Fruit fly (Drosophila melanogaster) whole organism, embryonic: ENCODE results near the gene EloB.

Experiments
- B-H2 ChIP-seq: fragments of 200-800 bp; sonication (Bioruptor generic); optimal IDR thresholded peaks from 2 replicates; lab custom pipeline; 2018; ENCODE audit warnings: missing biosample characterization, mild to moderate bottlenecking, missing genetic modification characterization
- CG11247 ChIP-seq: fragments of 200-800 bp; sonication (Bioruptor generic); IDR thresholded peaks from 2 replicates; pipeline ENCODE4 v1.3.6; 2022; ENCODE audit warnings: missing biosample characterization, missing genetic modification characterization
- CG11456 ChIP-seq: fragments of 200-800 bp; sonication (Bioruptor generic); IDR thresholded peaks from 3 replicates; pipeline ENCODE4 v1.3.6; 2022; ENCODE audit warnings: missing biosample characterization, missing genetic modification characterization
- CG12071 ChIP-seq: fragments of 200-800 bp; sonication (Bioruptor generic); optimal IDR thresholded peaks from 3 replicates; lab custom pipeline; 2018; ENCODE audit warnings: missing biosample characterization, mild to moderate bottlenecking, missing genetic modification characterization
- CG12219 ChIP-seq: fragments of 200-800 bp; sonication (Bioruptor generic); optimal IDR thresholded peaks from 3 replicates; lab custom pipeline; 2018; ENCODE audit warnings: missing biosample characterization, mild to moderate bottlenecking, missing genetic modification characterization
- CG17912 ChIP-seq: fragments of 200-800 bp; sonication (Bioruptor generic); optimal IDR thresholded peaks from 2 replicates; lab custom pipeline; 2018; ENCODE audit warnings: missing biosample characterization, mild to moderate bottlenecking, missing genetic modification characterization
- CG18011 ChIP-seq: fragments of 200-800 bp; sonication (Bioruptor generic); optimal IDR thresholded peaks from 2 replicates; lab custom pipeline; 2017; ENCODE audit warnings: missing biosample characterization, missing genetic modification characterization, mild to moderate bottlenecking, moderate library complexity, missing genotype
- CG2129 ChIP-seq: fragments of 200-800 bp; sonication (Bioruptor generic); IDR thresholded peaks from 2 replicates; pipeline ENCODE4 v1.3.6; 2022; ENCODE audit warnings: missing biosample characterization, missing genetic modification characterization; ENCODE audit not compliant: partially characterized antibody
- CG31388 ChIP-seq: fragments of 200-800 bp; sonication (Bioruptor generic); optimal IDR thresholded peaks from 2 replicates; lab custom pipeline; 2016; ENCODE audit warnings: missing biosample characterization, missing genetic modification characterization
- CG32767 ChIP-seq: fragments of 200-800 bp; sonication (Bioruptor generic); IDR thresholded peaks from 2 replicates; pipeline ENCODE4 v1.3.6; 2022; ENCODE audit warnings: missing biosample characterization, missing genetic modification characterization
- CG6175 ChIP-seq: fragments of 200-800 bp; sonication (Bioruptor generic); IDR thresholded peaks from 3 replicates; pipeline ENCODE4 v1.3.6; 2022; ENCODE audit warnings: missing biosample characterization, missing genetic modification characterization
- CG7987 ChIP-seq: fragments of 200-800 bp; sonication (Bioruptor generic); optimal IDR thresholded peaks from 2 replicates; lab custom pipeline; 2018; ENCODE audit warnings: missing biosample characterization, mild to moderate bottlenecking, missing genetic modification characterization, moderate library complexity
- CG8388 ChIP-seq: fragments of 200-800 bp; sonication (Bioruptor generic); optimal IDR thresholded peaks from 2 replicates; lab custom pipeline; 2019; ENCODE audit warnings: missing biosample characterization, mild to moderate bottlenecking, missing genetic modification characterization, moderate library complexity
- CG9215 ChIP-seq: fragments of 200-800 bp; sonication (Bioruptor generic); IDR thresholded peaks from 2 replicates; pipeline ENCODE4 v1.3.6; 2022; ENCODE audit warnings: missing biosample characterization, missing genetic modification characterization
- CG9727 ChIP-seq: fragments of 200-800 bp; sonication (Bioruptor generic); optimal IDR thresholded peaks from 3 replicates; lab custom pipeline; 2017; ENCODE audit warnings: missing biosample characterization, mild to moderate bottlenecking, missing genetic modification characterization
- CrebB ChIP-seq: fragments of 200-800 bp; sonication (Bioruptor generic); optimal IDR thresholded peaks from 3 replicates; lab custom pipeline; 2018; ENCODE audit warnings: missing biosample characterization, mild to moderate bottlenecking, missing genetic modification characterization
- ERR ChIP-seq: fragments of 200-800 bp; sonication (Bioruptor generic); optimal IDR thresholded peaks from 2 replicates; lab custom pipeline; 2016; ENCODE audit warnings: missing biosample characterization, missing genetic modification characterization
- Hey ChIP-seq: fragments of 200-800 bp; sonication (Bioruptor generic); optimal IDR thresholded peaks from 3 replicates; lab custom pipeline; 2018; ENCODE audit warnings: missing biosample characterization, mild to moderate bottlenecking, missing genetic modification characterization
- MBD-R2 ChIP-seq: fragments of 200-800 bp; sonication (Bioruptor generic); IDR thresholded peaks from 2 replicates; pipeline ENCODE4 v1.3.6; 2022; ENCODE audit warnings: missing biosample characterization, missing genetic modification characterization
- Ravus ChIP-seq: fragments of 200-800 bp; sonication (Bioruptor generic); IDR thresholded peaks from 2 replicates; pipeline ENCODE4 v1.3.6; 2022; ENCODE audit warnings: missing biosample characterization, missing genetic modification characterization
- Scr ChIP-seq: fragments of 200-800 bp; sonication (Bioruptor generic); IDR thresholded peaks from 2 replicates; pipeline ENCODE4 v1.3.6; 2022; ENCODE audit warnings: missing biosample characterization, missing genetic modification characterization; ENCODE audit not compliant: partially characterized antibody
- Sox100B ChIP-seq: fragments of 200-800 bp; sonication (Bioruptor generic); optimal IDR thresholded peaks from 3 replicates; lab custom pipeline; 2018; ENCODE audit warnings: missing biosample characterization, mild to moderate bottlenecking, missing genetic modification characterization
- al ChIP-seq: fragments of 200-800 bp; sonication (Bioruptor generic); IDR thresholded peaks from 2 replicates; pipeline ENCODE4 v1.3.6; 2022; ENCODE audit warnings: missing biosample characterization, missing genetic modification characterization
- amos ChIP-seq: fragments of 200-800 bp; sonication (Bioruptor generic); IDR thresholded peaks from 2 replicates; pipeline ENCODE4 v1.3.6; 2022; ENCODE audit warnings: missing biosample characterization, missing genetic modification characterization; ENCODE audit not compliant: partially characterized antibody
- bbx ChIP-seq: fragments of 200-800 bp; sonication (Bioruptor generic); IDR thresholded peaks from 2 replicates; pipeline ENCODE4 v1.3.6; 2022; ENCODE audit warnings: missing biosample characterization, missing genetic modification characterization; ENCODE audit not compliant: partially characterized antibody
- btn ChIP-seq: fragments of 200-800 bp; sonication (Bioruptor generic); optimal IDR thresholded peaks from 2 replicates; lab custom pipeline; 2016; ENCODE audit warnings: missing biosample characterization, missing genetic modification characterization
- caup ChIP-seq: fragments of 200-800 bp; sonication (Bioruptor generic); optimal IDR thresholded peaks from 3 replicates; lab custom pipeline; 2017; ENCODE audit warnings: missing biosample characterization, mild to moderate bottlenecking, missing genetic modification characterization, moderate library complexity; ENCODE audit not compliant: severe bottlenecking
- chif ChIP-seq, 2 experiments: fragments of 200-800 bp; sonication (Bioruptor generic); optimal IDR thresholded peaks; 3 replicates each; lab custom pipeline; 2016; ENCODE audit warnings: missing biosample characterization in 2 of 2, missing genetic modification characterization in 2 of 2
- ci ChIP-seq: fragments of 200-800 bp; sonication (Bioruptor generic); IDR thresholded peaks from 3 replicates; pipeline ENCODE4 v1.3.6; 2022; ENCODE audit warnings: missing biosample characterization, missing genetic modification characterization
- da ChIP-seq: fragments of 200-800 bp; sonication (Bioruptor generic); optimal IDR thresholded peaks from 2 replicates; lab custom pipeline; 2016; ENCODE audit warnings: missing biosample characterization, missing genetic modification characterization
- exex ChIP-seq: fragments of 200-800 bp; sonication (Bioruptor generic); optimal IDR thresholded peaks from 4 replicates; lab custom pipeline; 2018; ENCODE audit warnings: missing biosample characterization, mild to moderate bottlenecking, missing genetic modification characterization, moderate library complexity
- fd3F ChIP-seq: fragments of 200-800 bp; sonication (Bioruptor generic); optimal IDR thresholded peaks from 2 replicates; lab custom pipeline; 2018; ENCODE audit warnings: missing biosample characterization, mild to moderate bottlenecking, missing genetic modification characterization, moderate library complexity
- ftz-f1 ChIP-seq: fragments of 200-800 bp; sonication (Bioruptor generic); optimal IDR thresholded peaks from 2 replicates; lab custom pipeline; 2016; ENCODE audit warnings: missing biosample characterization, missing genetic modification characterization
- gce ChIP-seq: fragments of 200-800 bp; sonication (Bioruptor generic); IDR thresholded peaks from 3 replicates; pipeline ENCODE4 v1.3.6; 2022; ENCODE audit warnings: missing biosample characterization, missing genetic modification characterization
- grn ChIP-seq: fragments of 200-800 bp; sonication (Bioruptor generic); optimal IDR thresholded peaks from 3 replicates; lab custom pipeline; 2017; ENCODE audit warnings: missing biosample characterization, missing genetic modification characterization
- gsb ChIP-seq: fragments of 200-800 bp; sonication (Bioruptor generic); IDR thresholded peaks from 2 replicates; pipeline ENCODE4 v1.3.6; 2022; ENCODE audit warnings: missing biosample characterization, missing genetic modification characterization
- klu ChIP-seq: fragments of 200-800 bp; sonication (Bioruptor generic); IDR thresholded peaks from 2 replicates; pipeline ENCODE4 v1.3.6; 2022; ENCODE audit warnings: missing biosample characterization, missing genetic modification characterization
- kni ChIP-seq: fragments of 200-800 bp; sonication (Bioruptor generic); optimal IDR thresholded peaks from 3 replicates; lab custom pipeline; 2017; ENCODE audit warnings: mild to moderate bottlenecking, missing biosample characterization, missing genetic modification reagents, missing genetic modification characterization
- nerfin-1 ChIP-seq: fragments of 200-800 bp; sonication (Bioruptor generic); optimal IDR thresholded peaks from 3 replicates; lab custom pipeline; 2019; ENCODE audit warnings: missing biosample characterization, mild to moderate bottlenecking, missing genetic modification characterization, moderate library complexity
- oc ChIP-seq: fragments of 200-800 bp; sonication (Bioruptor generic); optimal IDR thresholded peaks from 2 replicates; lab custom pipeline; 2018; ENCODE audit warnings: missing biosample characterization, mild to moderate bottlenecking, missing genetic modification characterization, moderate library complexity
- odd ChIP-seq: fragments of 200-800 bp; sonication (Bioruptor generic); optimal IDR thresholded peaks from 2 replicates; lab custom pipeline; 2017; ENCODE audit warnings: missing biosample characterization, mild to moderate bottlenecking, missing genetic modification characterization
- pros ChIP-seq: fragments of 200-800 bp; sonication (Bioruptor generic); optimal IDR thresholded peaks from 3 replicates; lab custom pipeline; 2019; ENCODE audit warnings: missing biosample characterization, mild to moderate bottlenecking, missing genetic modification characterization, moderate library complexity
- sc ChIP-seq, 3 experiments: fragments of >200 bp in 2 of 3; fragments of 200-800 bp in 1 of 3; sonication (Bioruptor generic) in 1 of 3; optimal IDR thresholded peaks; 2 replicates in 2 of 3; 3 replicates in 1 of 3; lab custom pipeline; 2017; ENCODE audit warnings: mild to moderate bottlenecking in 1 of 3, missing biosample characterization in 1 of 3, missing genetic modification characterization in 1 of 3, missing genetic modification reagents in 1 of 3
- sd ChIP-seq: fragments of 200-800 bp; sonication (Bioruptor generic); optimal IDR thresholded peaks from 3 replicates; lab custom pipeline; 2018; ENCODE audit warnings: missing biosample characterization, mild to moderate bottlenecking, missing genetic modification characterization, moderate library complexity
- sens-2 ChIP-seq: fragments of 200-800 bp; sonication (Bioruptor generic); IDR thresholded peaks from 2 replicates; pipeline ENCODE4 v1.3.6; 2022; ENCODE audit warnings: missing biosample characterization, missing genetic modification characterization
- sug ChIP-seq: fragments of 200-800 bp; optimal IDR thresholded peaks from 2 replicates; lab custom pipeline; 2019; ENCODE audit warnings: missing biosample characterization, mild to moderate bottlenecking, missing genetic modification characterization, moderate library complexity
- toy ChIP-seq: fragments of 200-800 bp; sonication (Bioruptor generic); IDR thresholded peaks from 2 replicates; pipeline ENCODE4 v1.3.6; 2022; ENCODE audit warnings: missing biosample characterization, missing genetic modification characterization
- unc-4 ChIP-seq: fragments of 200-800 bp; sonication (Bioruptor generic); IDR thresholded peaks from 2 replicates; pipeline ENCODE4 v1.3.6; 2022; ENCODE audit warnings: missing biosample characterization, missing genetic modification characterization; ENCODE audit not compliant: partially characterized antibody
- zfh1 ChIP-seq: fragments of 200-800 bp; sonication (Bioruptor generic); IDR thresholded peaks from 3 replicates; pipeline ENCODE4 v1.3.6; 2022; ENCODE audit warnings: missing biosample characterization, missing genetic modification characterization

EloB gene

dm6 chr3R:20604078-20604477, 24.4 kb upstream of the EloB start (continued):
- TF ChIP-seq CG17912 (GFP tag; lab: Kevin White, UChicago), result no peak
- 0 out of 3 replicates have a peak, but pooled peaks have one; percentile 7 for TF ChIP-seq CG11456
- no peak for TF ChIP-seq sens-2 (GFP tag; lab: Robert Waterston, UW)
- no peak for TF ChIP-seq Sox100B (GFP tag; lab: Kevin White, UChicago)
- no peak for TF ChIP-seq nerfin-1
- no peak for TF ChIP-seq fd3F
- TF ChIP-seq gsb, result 0 out of 2 replicates have a peak, but pooled peaks have one; percentile 15
- peak; percentile 3 for TF ChIP-seq sd (tag; lab: Kevin White, UChicago)
- no peak for TF ChIP-seq oc (tag; lab: Kevin White, UChicago)
- TF ChIP-seq ftz-f1 (GFP tag; lab: Kevin White, UChicago), result peak; percentile 26
- no peak for TF ChIP-seq CG31388 (GFP tag; lab: Kevin White, UChicago)
- peak; percentile 37; the same call in 2 of the 3 replicates for TF ChIP-seq ci
- TF ChIP-seq Ravus (GFP tag; lab: Robert Waterston, UW), result no peak
- peak; percentile 91 for TF ChIP-seq CG6175 (GFP tag; lab: Robert Waterston, UW)

dm6 chr3R:20602599-20602998, 22.9 kb upstream of the EloB start:
- TF ChIP-seq toy (no peak), CG12219 (GFP tag; lab: Kevin White, UChicago) (no peak), B-H2 (GFP tag; lab: Kevin White, UChicago) (no peak), CG8388 (GFP tag; lab: Kevin White, UChicago) (no peak), sug (peak; percentile 24), sc (optimal IDR thresholded peaks at IDR 0.05; lab: Kevin White, UChicago) (no peak), sc (GFP tag; optimal IDR thresholded peaks at IDR 0.05; lab: Kevin White, UChicago) (no peak), ci (no peak), caup (GFP tag; lab: Kevin White, UChicago) (no peak), exex (peak; percentile 92), CG2129 (GFP tag; lab: Robert Waterston, UW) (no peak), Scr (GFP tag; lab: Robert Waterston, UW) (no peak), amos (no peak), al (no peak), unc-4 (GFP tag; lab: Robert Waterston, UW) (no peak), klu (GFP tag; lab: Robert Waterston, UW) (no peak), chif (GFP tag; optimal IDR thresholded peaks at IDR 0.05; lab: Kevin White, UChicago) (no peak), CG9727 (GFP tag; lab: Kevin White, UChicago) (no peak), kni (GFP tag; lab: Kevin White, UChicago) (no peak), Hey (peak; percentile 30), da (GFP tag; lab: Kevin White, UChicago) (no peak), btn (GFP tag; lab: Kevin White, UChicago) (no peak), CG9215 (GFP tag; lab: Robert Waterston, UW) (no peak), CG11247 (GFP tag; lab: Robert Waterston, UW) (no peak), MBD-R2 (GFP tag; lab: Robert Waterston, UW) (no peak), ERR (no peak), zfh1 (GFP tag; lab: Robert Waterston, UW) (no peak), CG12071 (no peak), odd (GFP tag; lab: Kevin White, UChicago) (no peak), CG32767 (GFP tag; lab: Robert Waterston, UW) (no peak), CG18011 (GFP tag; lab: Kevin White, UChicago) (no peak), bbx (GFP tag; lab: Robert Waterston, UW) (no peak), pros (GFP tag; lab: Kevin White, UChicago) (no peak), gce (GFP tag; lab: Robert Waterston, UW) (no peak), grn (peak; percentile 40), CG7987 (no peak), CrebB (tag; lab: Kevin White, UChicago) (no peak)
